Fruit fly (Drosophila melanogaster) Kc167 (cell line): ENCODE results near the gene CG13066.

Experiments
- Sin3A ChIP-seq: fragments of >200 bp; optimal IDR thresholded peaks from 2 replicates; lab custom pipeline; 2018; ENCODE audit warnings: missing external identifiers
- psq ChIP-seq: fragments of >200 bp; optimal IDR thresholded peaks from 2 replicates; lab custom pipeline; 2017; ENCODE audit warnings: missing external identifiers

DNA sequence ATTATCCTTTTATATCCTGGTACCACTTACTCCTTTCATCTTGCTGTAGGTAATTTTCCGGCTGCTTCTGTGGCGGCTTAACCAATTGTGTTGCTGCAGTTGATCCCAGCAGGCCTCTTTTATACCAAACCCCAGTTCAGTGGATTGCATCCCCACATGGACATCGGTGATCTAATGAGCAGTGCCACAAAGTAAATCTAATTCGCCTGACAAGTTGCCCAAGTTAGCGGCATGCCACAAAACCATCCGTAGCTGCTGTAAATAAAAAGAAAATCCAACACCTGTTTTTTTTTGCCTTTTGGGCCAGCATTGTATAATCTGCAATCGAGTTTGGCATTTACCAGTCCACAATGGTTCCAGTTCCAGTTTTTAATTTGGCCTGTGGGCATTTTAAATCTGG lies 6.5 kb downstream of the CG13066 start, which contains the start of gene CG13050:
- TF ChIP-seq psq (lab: Kevin White, UChicago) (no peak), Sin3A (no peak)
